Fruit fly (Drosophila melanogaster) whole organism, embryonic: ENCODE measurements around the gene CG34409.

Experiments used
- Adf1 ChIP-seq: fragments of 200-800 bp; sonication (Bioruptor generic); IDR thresholded peaks from 2 replicates; pipeline ENCODE4 v1.3.6; 2022; ENCODE audit warnings: missing biosample characterization, missing genetic modification characterization
- CG13123 ChIP-seq: fragments of 200-800 bp; sonication (Bioruptor generic); optimal IDR thresholded peaks from 2 replicates; lab custom pipeline; 2016; ENCODE audit warnings: missing biosample characterization, missing genetic modification characterization
- CG17361 ChIP-seq: fragments of 200-800 bp; sonication (Bioruptor generic); IDR thresholded peaks from 3 replicates; pipeline ENCODE4 v1.3.6; 2022; ENCODE audit warnings: missing biosample characterization, missing genetic modification characterization
- ftz-f1 ChIP-seq: fragments of 200-800 bp; sonication (Bioruptor generic); optimal IDR thresholded peaks from 2 replicates; lab custom pipeline; 2016; ENCODE audit warnings: missing biosample characterization, missing genetic modification characterization
- yki ChIP-seq: fragments of >200 bp; optimal IDR thresholded peaks from 3 replicates; lab custom pipeline; 2018

- no peak for TF ChIP-seq yki (lab: Kevin White, UChicago)
- TF ChIP-seq CG17361 (GFP tag; lab: Robert Waterston, UW), result no peak
- no peak for TF ChIP-seq CG13123 (GFP tag; lab: Kevin White, UChicago)
- no peak for TF ChIP-seq Adf1
- TF ChIP-seq ftz-f1 (GFP tag; lab: Kevin White, UChicago), result no peak
Measured at dm6 chr3R:9730784-9731183, 15.4 kb downstream of the CG34409 start, which contains the start of gene FoxP.
